Worm (Caenorhabditis elegans): ENCODE data around the gene lip-1.

lip-1 gene

DNA sequence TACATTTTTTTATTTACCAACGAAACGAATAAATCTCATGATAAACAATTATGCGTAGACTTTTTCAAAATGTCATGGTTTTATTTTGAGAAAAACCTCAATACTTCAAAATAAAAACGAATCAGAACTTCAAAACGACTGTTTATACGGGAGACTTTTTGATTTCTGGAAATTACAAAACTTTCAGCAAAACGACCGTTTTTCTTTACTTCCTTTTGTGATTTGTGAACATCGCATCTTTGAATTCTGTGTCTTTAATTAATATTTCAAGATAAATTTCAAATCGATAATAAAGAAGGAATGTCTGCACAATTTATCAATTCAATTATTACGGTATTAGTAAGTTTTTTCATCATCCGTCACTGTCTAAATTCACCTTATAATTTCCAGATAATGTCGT lies 25.0 kb downstream of the lip-1 start, which contains the start of gene srx-20:
srx-20 (plus strand) TSS at position 301 of the 400 bp plus-strand sequence.
- TF ChIP-seq nfya-1 (tag; optimal IDR thresholded peaks at IDR 0.05; ENCODE audit: insufficient read depth) (no peak), nhr-25 (tag; optimal IDR thresholded peaks at IDR 0.05) (no peak), nhr-43 (tag; optimal IDR thresholded peaks at IDR 0.05; ENCODE audit: poor library complexity, severe bottlenecking) (no peak), elt-1 (tag; optimal IDR thresholded peaks at IDR 0.05) (no peak), nhr-12 (tag; optimal IDR thresholded peaks at IDR 0.05) (no peak), lsy-12 (tag; optimal IDR thresholded peaks at IDR 0.05) (no peak), eor-1 (tag; optimal IDR thresholded peaks at IDR 0.05) (no peak), hmg-11 (tag; optimal IDR thresholded peaks at IDR 0.05) (no peak), pha-4 (tag; optimal IDR thresholded peaks at IDR 0.05) (no peak), ztf-4 (tag; optimal IDR thresholded peaks at IDR 0.05) (no peak), daf-12 (tag; optimal IDR thresholded peaks at IDR 0.05) (no peak), ama-1 (optimal IDR thresholded peaks at IDR 0.05) (no peak), nhr-28 (tag; optimal IDR thresholded peaks at IDR 0.05) (no peak), skn-1 (tag; optimal IDR thresholded peaks at IDR 0.05) (no peak), nhr-67 (tag; optimal IDR thresholded peaks at IDR 0.05) (no peak), mml-1 (tag; optimal IDR thresholded peaks at IDR 0.05) (no peak), pqm-1 (tag; optimal IDR thresholded peaks at IDR 0.05) (no peak), unc-62 (GFP tag; optimal IDR thresholded peaks at IDR 0.05) (no peak), aly-2 (tag; optimal IDR thresholded peaks at IDR 0.05) (no peak)

DNA sequence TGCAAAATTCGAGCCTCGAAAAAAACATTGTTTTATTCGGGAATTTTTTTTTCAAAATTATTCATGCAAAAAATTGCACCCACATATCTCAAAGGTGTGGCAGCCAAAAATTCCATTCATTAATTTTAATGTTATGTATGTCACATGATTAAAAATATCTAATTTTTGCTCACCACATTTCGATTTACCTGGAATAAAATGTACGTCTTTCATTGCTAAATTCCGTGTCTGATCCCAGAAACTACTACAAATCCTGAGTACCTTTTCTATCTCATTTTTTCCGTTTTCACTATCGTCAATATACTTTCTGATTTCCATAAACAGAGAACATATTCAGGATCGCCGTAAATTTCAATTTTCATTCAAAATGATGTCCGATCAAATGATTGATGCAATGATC lies 30.2 kb downstream of the lip-1 start, which contains the start of gene srx-19:
srx-19 (plus strand) TSS at position 301 of the 400 bp plus-strand sequence.
- TF ChIP-seq skn-1 (tag; optimal IDR thresholded peaks at IDR 0.05), result no peak

- no peak for TF ChIP-seq nhr-237 (tag; optimal IDR thresholded peaks at IDR 0.05)
- peak; percentile 99 for TF ChIP-seq mml-1 (tag; optimal IDR thresholded peaks at IDR 0.05)
- no peak for TF ChIP-seq nhr-76 (tag; optimal IDR thresholded peaks at IDR 0.05)
- TF ChIP-seq nhr-77 (tag; optimal IDR thresholded peaks at IDR 0.05), result no peak
- no peak for TF ChIP-seq nhr-43 (tag; optimal IDR thresholded peaks at IDR 0.05; ENCODE audit: poor library complexity, severe bottlenecking)
- TF ChIP-seq mdl-1 (tag; optimal IDR thresholded peaks at IDR 0.05), result no peak
- TF ChIP-seq skn-1 (tag; optimal IDR thresholded peaks at IDR 0.05), result peak; percentile 10
- no peak for TF ChIP-seq ceh-16 (tag; optimal IDR thresholded peaks at IDR 0.05)
- TF ChIP-seq egl-27 (tag; optimal IDR thresholded peaks at IDR 0.05), result peak; percentile 13
- TF ChIP-seq nhr-23 (tag; optimal IDR thresholded peaks at IDR 0.05), result no peak
- no peak for TF ChIP-seq ztf-11 (tag; optimal IDR thresholded peaks at IDR 0.05)
- TF ChIP-seq tbx-2 (tag; optimal IDR thresholded peaks at IDR 0.05), result no peak
- TF ChIP-seq elt-1 (tag; optimal IDR thresholded peaks at IDR 0.05), result no peak
- no peak for TF ChIP-seq nhr-25 (tag; optimal IDR thresholded peaks at IDR 0.05)
- TF ChIP-seq fos-1 (tag; optimal IDR thresholded peaks at IDR 0.05), result no peak
- TF ChIP-seq fkh-2 (tag; optimal IDR thresholded peaks at IDR 0.05), result peak; percentile 15
- TF ChIP-seq aly-2 (tag; optimal IDR thresholded peaks at IDR 0.05), result no peak
- peak; percentile 62 for TF ChIP-seq nhr-11 (tag; optimal IDR thresholded peaks at IDR 0.05)
- TF ChIP-seq lin-15B (tag; optimal IDR thresholded peaks at IDR 0.05), result peak; percentile 9
- no peak for TF ChIP-seq zag-1 (tag; optimal IDR thresholded peaks at IDR 0.05)
- TF ChIP-seq nhr-28 (tag; optimal IDR thresholded peaks at IDR 0.05), result no peak
- peak; percentile 87 for TF ChIP-seq pha-4 (tag; optimal IDR thresholded peaks at IDR 0.05)
- TF ChIP-seq lsy-12 (tag; optimal IDR thresholded peaks at IDR 0.05), result no peak
- no peak for TF ChIP-seq R02D3.7 (tag; optimal IDR thresholded peaks at IDR 0.05)
- TF ChIP-seq hmg-11 (tag; optimal IDR thresholded peaks at IDR 0.05), result no peak
- no peak for TF ChIP-seq daf-12 (tag; optimal IDR thresholded peaks at IDR 0.05)
- no peak for TF ChIP-seq ceh-82 (tag; optimal IDR thresholded peaks at IDR 0.05)
- TF ChIP-seq egl-5 (tag; optimal IDR thresholded peaks at IDR 0.05), result no peak
- no peak for TF ChIP-seq nhr-12 (tag; optimal IDR thresholded peaks at IDR 0.05)
- TF ChIP-seq fkh-10 (GFP tag; optimal IDR thresholded peaks at IDR 0.05), result peak; percentile 72
- TF ChIP-seq unc-39 (tag; optimal IDR thresholded peaks at IDR 0.05), result no peak
- TF ChIP-seq elt-2 (tag; optimal IDR thresholded peaks at IDR 0.05), result peak; percentile 6
- no peak for TF ChIP-seq elt-3 (tag; optimal IDR thresholded peaks at IDR 0.05)
- no peak for TF ChIP-seq ZK546.5 (tag; optimal IDR thresholded peaks at IDR 0.05)
- peak; percentile 38 for TF ChIP-seq pqm-1 (tag; optimal IDR thresholded peaks at IDR 0.05)
- no peak for TF ChIP-seq sea-2 (GFP tag; optimal IDR thresholded peaks at IDR 0.05)
- TF ChIP-seq nhr-67 (tag; optimal IDR thresholded peaks at IDR 0.05), result no peak
- TF ChIP-seq snpc-4 (tag; optimal IDR thresholded peaks at IDR 0.05), result no peak
- no peak for TF ChIP-seq ceh-28 (tag; optimal IDR thresholded peaks at IDR 0.05)
- no peak for TF ChIP-seq eor-1 (tag; optimal IDR thresholded peaks at IDR 0.05)
- no peak for TF ChIP-seq jun-1 (tag; optimal IDR thresholded peaks at IDR 0.05)
- no peak for TF ChIP-seq ceh-9 (tag; optimal IDR thresholded peaks at IDR 0.05)
- no peak for TF ChIP-seq unc-62 (GFP tag; optimal IDR thresholded peaks at IDR 0.05)
- TF ChIP-seq ztf-4 (tag; optimal IDR thresholded peaks at IDR 0.05), result no peak
- TF ChIP-seq ama-1 (optimal IDR thresholded peaks at IDR 0.05), result no peak
- TF ChIP-seq lin-39 (tag; optimal IDR thresholded peaks at IDR 0.05), result peak; percentile 33
Measured at ce11 chrIV:6878912-6879554, 36.3 kb downstream of the lip-1 start.

Data from whole organism, L3 larva.